Worm (Caenorhabditis elegans): ENCODE results near the gene rps-1.

rps-1 gene

DNA sequence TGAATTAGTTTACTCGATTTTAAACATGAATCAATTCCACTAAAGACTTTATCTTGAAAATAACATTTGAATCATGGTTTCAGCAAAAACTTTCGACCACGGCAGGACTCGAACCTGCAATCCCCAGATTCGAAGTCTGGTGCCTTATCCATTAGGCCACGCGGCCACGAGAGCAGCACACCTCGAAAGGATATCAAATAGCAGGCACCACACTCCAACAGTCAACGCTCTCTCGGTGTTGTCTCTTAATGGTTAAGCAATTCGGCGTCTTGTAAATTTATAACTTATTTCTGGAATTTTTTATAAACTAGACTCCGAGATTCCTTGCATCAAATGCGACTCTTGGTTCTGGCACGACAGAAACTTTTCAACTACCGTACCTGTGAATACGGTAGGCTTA is 4.9 kb upstream of the rps-1 start (continued):
- no peak for TF ChIP-seq zag-1 (tag; optimal IDR thresholded peaks at IDR 0.05)
- peak; percentile 80 for TF ChIP-seq gei-8 (GFP tag; optimal IDR thresholded peaks at IDR 0.05)
- TF ChIP-seq D1046.2 (GFP tag; IDR thresholded peaks at IDR 0.05) = peak; percentile 78
- TF ChIP-seq nhr-28 (tag; optimal IDR thresholded peaks at IDR 0.05) = peak; percentile 9
- no peak for TF ChIP-seq mxl-2 (GFP tag; conservative IDR thresholded peaks at IDR 0.05)
- TF ChIP-seq tag-97 (GFP tag; IDR thresholded peaks at IDR 0.05) = no peak
- peak; percentile 64 for TF ChIP-seq ztf-7 (tag; optimal IDR thresholded peaks at IDR 0.05)
- no peak for TF ChIP-seq ceh-32 (tag; optimal IDR thresholded peaks at IDR 0.05; ENCODE audit: poor library complexity)
- TF ChIP-seq ZK337.2 (GFP tag; IDR thresholded peaks at IDR 0.05) = no peak
- TF ChIP-seq zip-11 (GFP tag; IDR thresholded peaks at IDR 0.05) = no peak
- peak; percentile 75 for TF ChIP-seq hmg-1.1 (GFP tag; IDR thresholded peaks at IDR 0.05)
- no peak for TF ChIP-seq lin-15B (tag; optimal IDR thresholded peaks at IDR 0.05)
- peak; percentile 53 for TF ChIP-seq sdz-12 (GFP tag; optimal IDR thresholded peaks at IDR 0.05)
- no peak for TF ChIP-seq nhr-237 (tag; optimal IDR thresholded peaks at IDR 0.05)
- peak; percentile 13 to 88 for TF ChIP-seq lsy-2 (tag; optimal IDR thresholded peaks at IDR 0.05)
- peak; percentile 90 for TF ChIP-seq nhr-102 (tag; optimal IDR thresholded peaks at IDR 0.05)
- peak; percentile 65; the same call in 1 of the 2 replicates for TF ChIP-seq dmd-9 (GFP tag; IDR thresholded peaks at IDR 0.05)
- peak; percentile 67 for TF ChIP-seq nhr-111 (GFP tag; optimal IDR thresholded peaks at IDR 0.05)
- peak; percentile 64 for TF ChIP-seq lin-13 (GFP tag; optimal IDR thresholded peaks at IDR 0.05)
- TF ChIP-seq F49E8.2 (tag; optimal IDR thresholded peaks at IDR 0.05; ENCODE audit: borderline replicate concordance) = peak; percentile 59
- peak; percentile 57 for TF ChIP-seq rbr-2 (tag; optimal IDR thresholded peaks at IDR 0.05)
- peak; percentile 86 for TF ChIP-seq duxl-1 (tag; optimal IDR thresholded peaks at IDR 0.05; ENCODE audit: poor library complexity)

ce11 chrIII:4474908-4475307 is 810 bp upstream of the rps-1 start, which contains the start of gene ifet-1:
Gene ifet-1, minus strand, starts transcription at chrIII:4475150.
- TF ChIP-seq unc-62 (GFP tag; optimal IDR thresholded peaks at IDR 0.05 in 1 of 2) (no peak), unc-62 (tag; optimal IDR thresholded peaks at IDR 0.05) (no peak), aha-1 (tag) (peak; percentile 81), tra-1 (GFP tag; IDR thresholded peaks at IDR 0.05) (0 out of 2 replicates have a peak, but pooled peaks have one; percentile 21)

- 0 out of 2 replicates have a peak, but pooled peaks have one; percentile 27 for TF ChIP-seq dmd-8 (GFP tag; IDR thresholded peaks at IDR 0.05)
- TF ChIP-seq lsy-2 (tag; optimal IDR thresholded peaks at IDR 0.05) = no peak
- peak in 1 of 2 experiments; percentile 95 for TF ChIP-seq unc-62 (GFP tag; optimal IDR thresholded peaks at IDR 0.05 in 1 of 2)
- TF ChIP-seq unc-62 (tag; optimal IDR thresholded peaks at IDR 0.05) = no peak
Measured at ce11 chrIII:4476313-4476712, 595 bp downstream of the rps-1 start.

ce11 chrIII:4476806-4477205 is 1.1 kb downstream of the rps-1 start:
- TF ChIP-seq snpc-4 (tag; optimal IDR thresholded peaks at IDR 0.05) = no peak
- TF ChIP-seq lin-38 (GFP tag; IDR thresholded peaks at IDR 0.05) = peak; percentile 57
- TF ChIP-seq tag-97 (GFP tag; IDR thresholded peaks at IDR 0.05) = no peak
- no peak for TF ChIP-seq hmg-1.1 (GFP tag; IDR thresholded peaks at IDR 0.05)
- TF ChIP-seq ztf-11 (tag; optimal IDR thresholded peaks at IDR 0.05) = no peak
- TF ChIP-seq tra-1 (GFP tag; IDR thresholded peaks at IDR 0.05) = 0 out of 2 replicates have a peak, but pooled peaks have one; percentile 33
- 0 out of 2 replicates have a peak, but pooled peaks have one; percentile 32 for TF ChIP-seq pha-4 (GFP tag; IDR thresholded peaks at IDR 0.05)
- no peak for TF ChIP-seq pha-4 (tag; optimal IDR thresholded peaks at IDR 0.05)
- no peak for TF ChIP-seq nhr-111 (GFP tag; optimal IDR thresholded peaks at IDR 0.05)
- no peak for TF ChIP-seq attf-4 (tag; optimal IDR thresholded peaks at IDR 0.05)
- TF ChIP-seq F49E8.2 (tag; optimal IDR thresholded peaks at IDR 0.05; ENCODE audit: borderline replicate concordance) = peak; percentile 71
- no peak for TF ChIP-seq T26A8.4 (GFP tag; IDR thresholded peaks at IDR 0.05)
- TF ChIP-seq madf-5 (GFP tag; IDR thresholded peaks at IDR 0.05) = 0 out of 4 replicates have a peak, but pooled peaks of 1 of the 2 experiments have one; percentile 21
- TF ChIP-seq lin-39 (tag; optimal IDR thresholded peaks at IDR 0.05) = no peak
- TF ChIP-seq Y48G9A.11 (GFP tag; IDR thresholded peaks at IDR 0.05) = peak; percentile 53; the same call in 1 of the 2 replicates
- peak; percentile 49; the same call in 1 of the 2 replicates for TF ChIP-seq snpc-1.2 (GFP tag; IDR thresholded peaks at IDR 0.05)
- TF ChIP-seq dpl-1 (GFP tag; optimal IDR thresholded peaks at IDR 0.05) = no peak
- TF ChIP-seq unc-130 (GFP tag; optimal IDR thresholded peaks at IDR 0.05) = peak; percentile 7
- TF ChIP-seq ceh-32 (tag; optimal IDR thresholded peaks at IDR 0.05; ENCODE audit: poor library complexity) = no peak
- TF ChIP-seq cey-2 (tag; optimal IDR thresholded peaks at IDR 0.05; ENCODE audit: borderline replicate concordance, insufficient read depth) = no peak
- no peak for TF ChIP-seq F26F4.8 (GFP tag; conservative IDR thresholded peaks at IDR 0.05)

Measured in whole organism, L4 larva.